Fruit fly (Drosophila melanogaster): Measurements from ENCODE around the gene Sfp23F.

DNA sequence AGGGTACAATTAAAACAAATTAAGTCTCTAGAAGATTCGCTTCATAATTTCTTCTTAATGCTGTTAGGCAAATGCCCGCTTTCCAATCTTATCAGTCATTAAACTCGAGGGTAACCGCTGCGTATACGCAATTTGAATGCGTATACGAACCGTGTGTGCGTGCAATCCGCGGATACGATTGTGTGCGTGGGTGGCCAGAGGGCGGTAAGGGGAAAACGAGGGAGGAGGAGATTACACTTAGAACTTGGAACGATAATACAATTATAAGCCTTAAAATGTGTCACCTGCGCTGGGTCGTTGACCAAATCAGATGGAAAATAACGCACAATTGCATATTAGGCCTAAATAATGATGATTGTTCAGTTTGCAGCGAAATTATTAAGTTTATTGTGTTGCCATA lies 31.8 kb downstream of the Sfp23F start:
- TF ChIP-seq ovo (GFP tag; optimal IDR thresholded peaks at IDR 0.05) (no peak), Crg-1 (GFP tag; optimal IDR thresholded peaks at IDR 0.05) (no peak), CG5204 (GFP tag; optimal IDR thresholded peaks at IDR 0.05) (no peak), cic (GFP tag; optimal IDR thresholded peaks at IDR 0.05) (no peak), Hr96 (GFP tag; optimal IDR thresholded peaks at IDR 0.05) (no peak), toe (GFP tag; optimal IDR thresholded peaks at IDR 0.05) (no peak), tj (GFP tag; optimal IDR thresholded peaks at IDR 0.05) (no peak), CG11617 (GFP tag; optimal IDR thresholded peaks at IDR 0.05) (no peak), CG1620 (GFP tag; optimal IDR thresholded peaks at IDR 0.05) (no peak), pad (GFP tag; optimal IDR thresholded peaks at IDR 0.05) (no peak), kay (GFP tag; ENCODE audit: borderline replicate concordance) (no peak), CG14711 (tag; optimal IDR thresholded peaks at IDR 0.05) (no peak)
